Worm (Caenorhabditis elegans): Measurements from ENCODE around the gene K11H12.5.

Gene K11H12.5

ce11 chrIV:643481-643880, 32.9 kb upstream of the K11H12.5 start:
- no peak for TF ChIP-seq lin-13 (tag; optimal IDR thresholded peaks at IDR 0.05)
- TF ChIP-seq mep-1 (tag; optimal IDR thresholded peaks at IDR 0.05) = no peak
- no peak for TF ChIP-seq sptf-1 (tag; optimal IDR thresholded peaks at IDR 0.05)
- no peak for TF ChIP-seq ztf-11 (tag; optimal IDR thresholded peaks at IDR 0.05)
- TF ChIP-seq cnd-1 (tag; optimal IDR thresholded peaks at IDR 0.05) = no peak
- no peak for TF ChIP-seq unc-62 (GFP tag; optimal IDR thresholded peaks at IDR 0.05)
- TF ChIP-seq nhr-2 (tag; optimal IDR thresholded peaks at IDR 0.05) = no peak

ce11 chrIV:648362-648761, 28.0 kb upstream of the K11H12.5 start:
- no peak for TF ChIP-seq sem-2 (GFP tag; optimal IDR thresholded peaks at IDR 0.05)
- no peak for TF ChIP-seq ceh-39 (tag; optimal IDR thresholded peaks at IDR 0.05)

ce11 chrIV:649365-649764, 27.0 kb upstream of the K11H12.5 start, which contains the start of gene K11H12.9:
Gene K11H12.9, plus strand, starts transcription at chrIV:649665.
- TF ChIP-seq ceh-43 (GFP tag; optimal IDR thresholded peaks at IDR 0.05) = no peak
- TF ChIP-seq mab-5 (tag; optimal IDR thresholded peaks at IDR 0.05) = no peak
- no peak for TF ChIP-seq unc-39 (tag; optimal IDR thresholded peaks at IDR 0.05)
- no peak for TF ChIP-seq drap-1 (GFP tag; optimal IDR thresholded peaks at IDR 0.05)
- TF ChIP-seq cnd-1 (tag; optimal IDR thresholded peaks at IDR 0.05) = no peak
- no peak for TF ChIP-seq ceh-83 (GFP tag; optimal IDR thresholded peaks at IDR 0.05)
- no peak for TF ChIP-seq elt-1 (tag; optimal IDR thresholded peaks at IDR 0.05; ENCODE audit: borderline replicate concordance, insufficient read depth)
- TF ChIP-seq bed-3 (GFP tag; optimal IDR thresholded peaks at IDR 0.05) = no peak
- TF ChIP-seq tbx-8 (GFP tag; optimal IDR thresholded peaks at IDR 0.05) = no peak

- TF ChIP-seq unc-120 (tag; optimal IDR thresholded peaks at IDR 0.05; ENCODE audit: poor library complexity, severe bottlenecking) (no peak), lin-13 (tag; optimal IDR thresholded peaks at IDR 0.05) (no peak), lin-32 (GFP tag; optimal IDR thresholded peaks at IDR 0.05) (no peak), nhr-28 (tag; optimal IDR thresholded peaks at IDR 0.05) (no peak), nhr-237 (tag; optimal IDR thresholded peaks at IDR 0.05) (no peak), cnd-1 (tag; optimal IDR thresholded peaks at IDR 0.05) (no peak), ceh-39 (tag; optimal IDR thresholded peaks at IDR 0.05) (no peak), ces-1 (GFP tag; optimal IDR thresholded peaks at IDR 0.05) (no peak), bed-3 (GFP tag; optimal IDR thresholded peaks at IDR 0.05) (no peak), ham-2 (GFP tag; optimal IDR thresholded peaks at IDR 0.05) (no peak), hlh-1 (tag; optimal IDR thresholded peaks at IDR 0.05) (no peak), elt-1 (tag; optimal IDR thresholded peaks at IDR 0.05; ENCODE audit: borderline replicate concordance, insufficient read depth) (no peak), unc-62 (GFP tag; optimal IDR thresholded peaks at IDR 0.05) (no peak), ztf-11 (tag; optimal IDR thresholded peaks at IDR 0.05) (no peak), tbx-8 (GFP tag; optimal IDR thresholded peaks at IDR 0.05) (no peak)
These were observed 23.1 kb upstream of the K11H12.5 start, which contains the start of gene K11H12.1 for ce11 chrIV:653138-653848. Gene K11H12.1, minus strand, starts transcription at chrIV:653421.

- TF ChIP-seq M03D4.4 (tag; optimal IDR thresholded peaks at IDR 0.05) = peak; percentile 97
- TF ChIP-seq snpc-4 (tag; optimal IDR thresholded peaks at IDR 0.05) = no peak
- peak; percentile 90 for TF ChIP-seq hlh-1 (tag; optimal IDR thresholded peaks at IDR 0.05)
- TF ChIP-seq sem-2 (GFP tag; optimal IDR thresholded peaks at IDR 0.05) = peak; percentile 76
- TF ChIP-seq nhr-2 (tag; optimal IDR thresholded peaks at IDR 0.05) = peak; percentile 62
- peak; percentile 100 for TF ChIP-seq lsy-2 (tag; optimal IDR thresholded peaks at IDR 0.05)
- TF ChIP-seq tbx-8 (GFP tag; optimal IDR thresholded peaks at IDR 0.05) = peak; percentile 94
- TF ChIP-seq bed-3 (GFP tag; optimal IDR thresholded peaks at IDR 0.05) = peak; percentile 73
- TF ChIP-seq elt-3 (tag; optimal IDR thresholded peaks at IDR 0.05) = peak; percentile 83
- TF ChIP-seq mls-2 (tag; optimal IDR thresholded peaks at IDR 0.05) = peak; percentile 95
- TF ChIP-seq lin-32 (GFP tag; optimal IDR thresholded peaks at IDR 0.05) = peak; percentile 75
- TF ChIP-seq sptf-1 (tag; optimal IDR thresholded peaks at IDR 0.05) = peak; percentile 98
- peak; percentile 38 for TF ChIP-seq blmp-1 (tag; optimal IDR thresholded peaks at IDR 0.05)
- TF ChIP-seq nhr-12 (tag; optimal IDR thresholded peaks at IDR 0.05) = peak; percentile 76
- TF ChIP-seq nhr-76 (tag; optimal IDR thresholded peaks at IDR 0.05) = no peak
- TF ChIP-seq ceh-43 (GFP tag; optimal IDR thresholded peaks at IDR 0.05) = peak; percentile 93
- peak; percentile 74 for TF ChIP-seq elt-1 (tag; optimal IDR thresholded peaks at IDR 0.05; ENCODE audit: borderline replicate concordance, insufficient read depth)
- TF ChIP-seq mep-1 (tag; optimal IDR thresholded peaks at IDR 0.05) = peak; percentile 100
- peak; percentile 93 for TF ChIP-seq ceh-83 (GFP tag; optimal IDR thresholded peaks at IDR 0.05)
- peak; percentile 100 for TF ChIP-seq pha-4 (tag; optimal IDR thresholded peaks at IDR 0.05)
- peak; percentile 62 for TF ChIP-seq flh-1 (GFP tag; optimal IDR thresholded peaks at IDR 0.05)
- TF ChIP-seq ceh-39 (tag; optimal IDR thresholded peaks at IDR 0.05) = peak; percentile 96
- peak; percentile 62 for TF ChIP-seq unc-39 (tag; optimal IDR thresholded peaks at IDR 0.05)
- TF ChIP-seq nhr-28 (tag; optimal IDR thresholded peaks at IDR 0.05) = peak; percentile 78
- peak; percentile 86 for TF ChIP-seq mab-5 (tag; optimal IDR thresholded peaks at IDR 0.05)
- peak; percentile 94 for TF ChIP-seq unc-120 (tag; optimal IDR thresholded peaks at IDR 0.05; ENCODE audit: poor library complexity, severe bottlenecking)
- TF ChIP-seq ces-1 (GFP tag; optimal IDR thresholded peaks at IDR 0.05) = peak; percentile 85
- peak; percentile 99 for TF ChIP-seq nhr-237 (tag; optimal IDR thresholded peaks at IDR 0.05)
- peak; percentile 92 for TF ChIP-seq drap-1 (GFP tag; optimal IDR thresholded peaks at IDR 0.05)
- TF ChIP-seq zip-8 (tag; optimal IDR thresholded peaks at IDR 0.05) = no peak
- TF ChIP-seq ham-2 (GFP tag; optimal IDR thresholded peaks at IDR 0.05) = peak; percentile 88
These were observed 21.6 kb upstream of the K11H12.5 start, which contains the start of the genes rpl-15 and K11H12.8 for ce11 chrIV:654526-655440. Gene rpl-15, minus strand, starts transcription at chrIV:654576. Gene K11H12.8, plus strand, starts transcription at chrIV:655390.

All from whole organism, mixed stage, embryonic.